Worm (Caenorhabditis elegans): ENCODE measurements around the gene Y79H2A.4.

The Y79H2A.4 gene

ce11 chrIII:12058429-12058828 lies 17.3 kb downstream of the Y79H2A.4 start, which contains the start of gene arx-3:
Gene arx-3 (minus strand): TSS chrIII:12058458.
- TF ChIP-seq nfya-1 (tag; optimal IDR thresholded peaks at IDR 0.05) (peak; percentile 35), ceh-48 (tag; optimal IDR thresholded peaks at IDR 0.05) (peak; percentile 63), unc-3 (GFP tag; conservative IDR thresholded peaks at IDR 0.05) (no peak), unc-3 (tag; optimal IDR thresholded peaks at IDR 0.05) (no peak), unc-42 (tag; optimal IDR thresholded peaks at IDR 0.05) (peak; percentile 92), ref-2 (tag; optimal IDR thresholded peaks at IDR 0.05) (no peak), tbx-7 (tag; optimal IDR thresholded peaks at IDR 0.05) (no peak)

ce11 chrIII:12059521-12059920 lies 18.4 kb downstream of the Y79H2A.4 start:
- TF ChIP-seq unc-3 (GFP tag; conservative IDR thresholded peaks at IDR 0.05) (no peak), unc-3 (tag; optimal IDR thresholded peaks at IDR 0.05) (no peak), pha-4 (tag; optimal IDR thresholded peaks at IDR 0.05) (no peak), nfya-1 (tag; optimal IDR thresholded peaks at IDR 0.05) (peak; percentile 89), mec-3 (tag; optimal IDR thresholded peaks at IDR 0.05; ENCODE audit: borderline replicate concordance) (no peak), ztf-16 (tag; optimal IDR thresholded peaks at IDR 0.05) (no peak), ceh-24 (tag; optimal IDR thresholded peaks at IDR 0.05) (no peak)

- TF ChIP-seq K02D7.2 (tag; optimal IDR thresholded peaks at IDR 0.05) = no peak
- no peak for TF ChIP-seq pha-2 (tag; optimal IDR thresholded peaks at IDR 0.05)
- no peak for TF ChIP-seq hlh-8 (tag; optimal IDR thresholded peaks at IDR 0.05)
- no peak for TF ChIP-seq sdc-2 (tag; optimal IDR thresholded peaks at IDR 0.05)
- TF ChIP-seq ref-2 (tag; optimal IDR thresholded peaks at IDR 0.05) = no peak
- no peak for TF ChIP-seq pros-1 (tag; optimal IDR thresholded peaks at IDR 0.05)
- TF ChIP-seq che-1 (tag; optimal IDR thresholded peaks at IDR 0.05) = no peak
- no peak for TF ChIP-seq ceh-6 (GFP tag; optimal IDR thresholded peaks at IDR 0.05)
- no peak for TF ChIP-seq unc-3 (GFP tag; conservative IDR thresholded peaks at IDR 0.05)
- no peak for TF ChIP-seq unc-3 (tag; optimal IDR thresholded peaks at IDR 0.05)
- peak; percentile 1 for TF ChIP-seq tbx-2 (tag; optimal IDR thresholded peaks at IDR 0.05)
- no peak for TF ChIP-seq hlh-13 (GFP tag; optimal IDR thresholded peaks at IDR 0.05)
- no peak for TF ChIP-seq ceh-31 (tag; optimal IDR thresholded peaks at IDR 0.05)
- no peak for TF ChIP-seq lin-11 (tag; optimal IDR thresholded peaks at IDR 0.05)
- TF ChIP-seq zip-5 (tag; optimal IDR thresholded peaks at IDR 0.05) = no peak
- TF ChIP-seq odd-2 (tag; optimal IDR thresholded peaks at IDR 0.05) = no peak
- no peak for TF ChIP-seq hlh-6 (tag; optimal IDR thresholded peaks at IDR 0.05)
- no peak for TF ChIP-seq gmeb-2 (tag; optimal IDR thresholded peaks at IDR 0.05)
- no peak for TF ChIP-seq ceh-19 (GFP tag; optimal IDR thresholded peaks at IDR 0.05)
- no peak for TF ChIP-seq nhr-11 (tag; optimal IDR thresholded peaks at IDR 0.05)
- TF ChIP-seq ceh-14 (tag; optimal IDR thresholded peaks at IDR 0.05) = peak; percentile 53
- peak; percentile 57 for TF ChIP-seq unc-42 (tag; optimal IDR thresholded peaks at IDR 0.05)
- TF ChIP-seq eyg-1 (tag; optimal IDR thresholded peaks at IDR 0.05) = no peak
- TF ChIP-seq dmd-4 (tag; optimal IDR thresholded peaks at IDR 0.05; ENCODE audit: borderline replicate concordance) = no peak
Measured at ce11 chrIII:12060092-12060491, 19.0 kb downstream of the Y79H2A.4 start.

ce11 chrIII:12061413-12061812 lies 20.3 kb downstream of the Y79H2A.4 start, which contains the start of gene zyg-8:
Gene zyg-8 (plus strand): TSS chrIII:12061713.
- no peak for TF ChIP-seq ceh-18 (tag; optimal IDR thresholded peaks at IDR 0.05)
- no peak for TF ChIP-seq dmd-4 (tag; optimal IDR thresholded peaks at IDR 0.05; ENCODE audit: borderline replicate concordance)
- no peak for TF ChIP-seq hlh-8 (tag; optimal IDR thresholded peaks at IDR 0.05)
- no peak for TF ChIP-seq pag-3 (tag; optimal IDR thresholded peaks at IDR 0.05; ENCODE audit: borderline replicate concordance)
- TF ChIP-seq lin-11 (tag; optimal IDR thresholded peaks at IDR 0.05) = no peak
- TF ChIP-seq fax-1 (tag; optimal IDR thresholded peaks at IDR 0.05) = no peak
- TF ChIP-seq pha-4 (tag; optimal IDR thresholded peaks at IDR 0.05) = no peak
- no peak for TF ChIP-seq sox-2 (GFP tag; IDR thresholded peaks at IDR 0.05)
- no peak for TF ChIP-seq ztf-16 (tag; optimal IDR thresholded peaks at IDR 0.05)
- no peak for TF ChIP-seq ceh-31 (tag; optimal IDR thresholded peaks at IDR 0.05)
- no peak for TF ChIP-seq hlh-30 (tag; optimal IDR thresholded peaks at IDR 0.05; ENCODE audit: insufficient read depth)
- no peak for TF ChIP-seq tbx-7 (tag; optimal IDR thresholded peaks at IDR 0.05)
- TF ChIP-seq gmeb-2 (tag; optimal IDR thresholded peaks at IDR 0.05) = no peak
- TF ChIP-seq hlh-15 (tag; optimal IDR thresholded peaks at IDR 0.05) = no peak
- no peak for TF ChIP-seq npax-4 (tag; optimal IDR thresholded peaks at IDR 0.05)
